Worm (Caenorhabditis elegans) whole organism, L4/young adult: Measurements from ENCODE around the gene C05C12.4.
"Not testable (repeated sequence)": the region's sequence is repeated elsewhere in the genome, so short reads cannot be mapped to it uniquely, and the experiment has no call there.

Source experiments
- W03F9.2 ChIP-seq: fragments of 150-350 bp; optimal IDR thresholded peaks from 2 replicates; lab custom pipeline; 2014; ENCODE audit warnings: missing biosample characterization, missing genetic modification characterization
- dao-5 ChIP-seq: sonication (generic microtip); optimal IDR thresholded peaks from 2 replicates; lab custom pipeline; 2016; ENCODE audit warnings: missing genotype, missing genetic modification characterization, moderate library complexity, missing compliant biosample characterization
- him-1 ChIP-seq: sonication (generic microtip); optimal IDR thresholded peaks from 2 replicates; lab custom pipeline; 2016; ENCODE audit warnings: missing genotype, missing genetic modification reagents, missing genetic modification characterization, missing compliant biosample characterization

Gene C05C12.4

DNA sequence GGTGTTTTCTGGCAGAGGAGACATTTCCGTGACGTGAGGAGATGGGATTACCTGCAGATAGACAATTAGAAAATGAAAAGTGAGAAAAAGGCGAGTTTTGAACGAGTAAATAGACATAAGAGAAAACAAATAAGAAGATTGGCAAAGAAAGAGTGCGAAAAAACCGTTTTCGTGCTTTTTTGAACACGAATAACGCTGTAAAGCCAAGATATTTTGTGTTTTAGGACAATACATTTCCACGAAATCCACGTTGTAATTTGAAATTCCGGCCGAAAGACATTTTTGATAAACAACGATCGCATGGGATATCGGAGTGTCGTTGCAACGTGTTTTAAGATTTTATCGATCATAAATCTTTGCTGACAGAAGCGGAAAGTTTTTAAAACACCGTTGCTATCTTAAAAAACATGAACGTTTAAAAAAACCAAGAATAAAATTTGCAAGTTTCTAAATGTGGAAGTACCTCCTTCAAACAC lies 37.1 kb downstream of the C05C12.4 start, which contains the start of gene adk-1:
Gene adk-1 (minus strand): TSS at position 51 of the 476 bp plus-strand sequence.
- TF ChIP-seq dao-5 (no peak), W03F9.2 (tag; lab: Kevin White, UChicago) (no peak), him-1 (tag; lab: Kevin White, UChicago) (no peak)

DNA sequence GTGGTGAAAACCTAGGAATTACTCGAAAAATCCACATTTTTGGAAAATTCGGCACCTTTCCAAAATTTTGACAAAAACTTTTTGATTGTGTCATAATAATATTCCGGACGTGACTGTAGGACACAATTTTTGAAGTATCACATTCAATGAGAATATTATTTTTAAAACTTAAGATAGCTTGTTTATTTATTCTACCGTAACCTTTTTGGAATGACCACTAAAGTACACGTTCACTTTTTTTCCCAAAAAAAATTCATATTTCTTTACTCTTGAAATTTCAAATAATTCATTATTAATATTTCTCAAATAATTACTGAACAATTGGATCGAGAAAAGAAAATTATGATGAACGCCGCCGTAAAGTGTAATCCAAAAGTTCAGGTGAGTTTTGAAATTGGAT lies 40.7 kb downstream of the C05C12.4 start, which contains the start of gene R07H5.9:
Gene R07H5.9 (plus strand): TSS at position 301 of the 400 bp plus-strand sequence.
- no peak for TF ChIP-seq W03F9.2 (tag; lab: Kevin White, UChicago)
- TF ChIP-seq him-1 (tag; lab: Kevin White, UChicago) = no peak
- TF ChIP-seq dao-5 = no peak

DNA sequence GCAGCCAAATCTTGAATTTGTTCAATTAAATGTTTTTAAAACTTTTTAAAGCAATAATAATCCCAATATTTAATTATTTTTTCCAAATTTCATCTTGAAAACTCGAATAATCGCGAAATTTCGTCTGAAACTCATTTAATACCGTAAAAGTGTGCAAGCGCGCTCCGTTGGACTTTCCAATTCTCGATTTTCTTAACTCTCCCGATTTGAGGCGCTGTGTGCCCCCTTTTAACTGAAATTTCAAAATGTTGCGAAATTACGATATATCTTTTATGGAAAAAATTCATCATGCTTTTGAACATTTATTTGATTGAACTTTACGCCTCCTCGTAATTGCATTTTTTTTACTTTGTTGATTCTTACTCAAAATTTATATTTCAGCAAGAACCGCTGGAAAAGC lies 45.5 kb downstream of the C05C12.4 start, which contains the start of gene R07H5.11:
Gene R07H5.11 (plus strand): TSS at position 380 of the 400 bp plus-strand sequence.
- not testable (repeated sequence) for TF ChIP-seq him-1 (tag; lab: Kevin White, UChicago); W03F9.2 (tag; lab: Kevin White, UChicago); dao-5

ce11 chrIV:11198983-11199382 lies 48.9 kb downstream of the C05C12.4 start, which contains the start of gene R07H5.16:
Gene R07H5.16, plus strand, starts transcription at chrIV:11199330.
- not testable (repeated sequence) for TF ChIP-seq W03F9.2 (tag; lab: Kevin White, UChicago); him-1 (tag; lab: Kevin White, UChicago); dao-5
